Fruit fly (Drosophila melanogaster) whole organism, prepupa: ENCODE data around the gene CG15820.
A peak's percentile ranks its signal among the peaks of the same experiment; 100 is the strongest.

ENCODE experiments used
- Blimp-1 ChIP-seq: fragments of 200-800 bp; sonication (Bioruptor generic); optimal IDR thresholded peaks from 3 replicates; lab custom pipeline; 2017; ENCODE audit warnings: missing biosample characterization, missing genetic modification characterization, mild to moderate bottlenecking, moderate library complexity, missing genetic modification reagents
- CG10631 ChIP-seq: fragments of 200-800 bp; sonication (Bioruptor generic); optimal IDR thresholded peaks from 2 replicates; lab custom pipeline; 2016; ENCODE audit warnings: missing biosample characterization, missing genetic modification characterization
- CG10669 ChIP-seq: fragments of 200-800 bp; sonication (Bioruptor generic); optimal IDR thresholded peaks from 3 replicates; lab custom pipeline; 2018; ENCODE audit warnings: missing biosample characterization, mild to moderate bottlenecking, missing genetic modification characterization, moderate library complexity
- CG11294 ChIP-seq: fragments of 200-800 bp; sonication (Bioruptor generic); IDR thresholded peaks from 2 replicates; pipeline ENCODE4 v1.3.6; 2022; ENCODE audit warnings: missing biosample characterization, missing genetic modification characterization
- CG11762 ChIP-seq: fragments of 200-800 bp; sonication (Bioruptor generic); optimal IDR thresholded peaks from 3 replicates; lab custom pipeline; 2016; ENCODE audit warnings: missing biosample characterization, missing genetic modification characterization; ENCODE audit not compliant: insufficient read depth
- CG11902 ChIP-seq: fragments of 200-800 bp; sonication (Bioruptor generic); optimal IDR thresholded peaks from 3 replicates; lab custom pipeline; 2016; ENCODE audit warnings: missing biosample characterization, missing genetic modification characterization
- CG15336 ChIP-seq: fragments of 200-800 bp; sonication (Bioruptor generic); IDR thresholded peaks from 2 replicates; pipeline ENCODE4 v1.3.6; 2022; ENCODE audit warnings: missing biosample characterization, missing genetic modification characterization
- CG1621 ChIP-seq: fragments of 200-800 bp; sonication (Bioruptor generic); optimal IDR thresholded peaks from 3 replicates; lab custom pipeline; 2018; ENCODE audit warnings: missing biosample characterization, mild to moderate bottlenecking, missing genetic modification characterization
- CG16779 ChIP-seq: fragments of 200-800 bp; sonication (Bioruptor generic); optimal IDR thresholded peaks from 3 replicates; lab custom pipeline; 2017; ENCODE audit warnings: missing biosample characterization, mild to moderate bottlenecking, missing genetic modification characterization
- CG32006 ChIP-seq: fragments of 200-800 bp; sonication (Bioruptor generic); optimal IDR thresholded peaks from 3 replicates; lab custom pipeline; 2017; ENCODE audit warnings: missing biosample characterization, mild to moderate bottlenecking, missing genetic modification characterization
- CG34406 ChIP-seq: fragments of 200-800 bp; sonication (Bioruptor generic); optimal IDR thresholded peaks from 3 replicates; lab custom pipeline; 2016; ENCODE audit warnings: missing biosample characterization, missing genetic modification characterization
- CG3919 ChIP-seq: fragments of 200-800 bp; sonication (Bioruptor generic); optimal IDR thresholded peaks from 3 replicates; lab custom pipeline; 2016; ENCODE audit warnings: missing biosample characterization, missing genetic modification characterization
- CG6163 ChIP-seq: fragments of 200-800 bp; sonication (Bioruptor generic); IDR thresholded peaks from 3 replicates; pipeline ENCODE4 v1.3.6; 2022; ENCODE audit warnings: missing biosample characterization, missing genetic modification characterization
- CG6792 ChIP-seq: fragments of 200-800 bp; sonication (Bioruptor generic); optimal IDR thresholded peaks from 3 replicates; lab custom pipeline; 2016; ENCODE audit warnings: missing biosample characterization, missing genetic modification characterization
- CG6808 ChIP-seq: fragments of 200-800 bp; sonication (Bioruptor generic); optimal IDR thresholded peaks from 3 replicates; lab custom pipeline; 2017; ENCODE audit warnings: missing biosample characterization, missing genetic modification characterization, mild to moderate bottlenecking, moderate library complexity, missing genetic modification reagents
- CG8119 ChIP-seq: fragments of 200-800 bp; sonication (Bioruptor generic); IDR thresholded peaks from 3 replicates; pipeline ENCODE4 v1.3.6; 2022; ENCODE audit warnings: missing biosample characterization, missing genetic modification characterization
- CG8319 ChIP-seq: fragments of 200-800 bp; sonication (Bioruptor generic); optimal IDR thresholded peaks from 3 replicates; lab custom pipeline; 2016; ENCODE audit warnings: missing biosample characterization, missing genetic modification characterization
- CG9139 ChIP-seq: fragments of 200-800 bp; sonication (Bioruptor generic); optimal IDR thresholded peaks from 3 replicates; lab custom pipeline; 2017; ENCODE audit warnings: missing biosample characterization, mild to moderate bottlenecking, missing genetic modification characterization
- Eip78C ChIP-seq: fragments of 200-800 bp; sonication (Bioruptor generic); peaks from one replicate; lab custom pipeline; 2016; ENCODE audit warnings: missing biosample characterization, missing genetic modification characterization
- Ets21C ChIP-seq: fragments of 200-800 bp; sonication (Bioruptor generic); optimal IDR thresholded peaks from 3 replicates; lab custom pipeline; 2016; ENCODE audit warnings: missing biosample characterization, missing genetic modification characterization
- Ets96B ChIP-seq: fragments of 200-800 bp; optimal IDR thresholded peaks from 2 replicates; lab custom pipeline; 2019; ENCODE audit warnings: missing biosample characterization, mild to moderate bottlenecking, missing genetic modification characterization, moderate library complexity
- Gug ChIP-seq: fragments of 200-800 bp; sonication (Bioruptor generic); IDR thresholded peaks from 2 replicates; pipeline ENCODE4 v1.3.6; 2022; ENCODE audit warnings: missing biosample characterization, missing genetic modification characterization
- Hr39 ChIP-seq: fragments of 200-800 bp; sonication (Bioruptor generic); optimal IDR thresholded peaks from 2 replicates; lab custom pipeline; 2016; ENCODE audit warnings: missing biosample characterization, missing genetic modification characterization
- Hr4 ChIP-seq: fragments of 200-800 bp; sonication (Bioruptor generic); optimal IDR thresholded peaks from 3 replicates; lab custom pipeline; 2016; ENCODE audit warnings: missing biosample characterization, missing genetic modification characterization
- Lpt ChIP-seq: fragments of 200-800 bp; sonication (Bioruptor generic); optimal IDR thresholded peaks from 3 replicates; lab custom pipeline; 2016; ENCODE audit warnings: missing biosample characterization, missing genetic modification characterization
- Met ChIP-seq: fragments of 200-800 bp; sonication (Bioruptor generic); optimal IDR thresholded peaks from 3 replicates; lab custom pipeline; 2016; ENCODE audit warnings: missing biosample characterization, missing genetic modification characterization
- OdsH ChIP-seq: fragments of 200-800 bp; sonication (Bioruptor generic); optimal IDR thresholded peaks from 3 replicates; lab custom pipeline; 2016; ENCODE audit warnings: missing biosample characterization, missing genetic modification characterization
- Smox ChIP-seq: fragments of 200-800 bp; sonication (Bioruptor generic); optimal IDR thresholded peaks from 3 replicates; lab custom pipeline; 2016; ENCODE audit warnings: missing biosample characterization, missing genetic modification characterization
- Sox15 ChIP-seq: fragments of 200-800 bp; sonication (Bioruptor generic); optimal IDR thresholded peaks from 3 replicates; lab custom pipeline; 2016; ENCODE audit warnings: missing biosample characterization, missing genetic modification characterization
- achi ChIP-seq: fragments of 200-800 bp; sonication (Bioruptor generic); optimal IDR thresholded peaks from 3 replicates; lab custom pipeline; 2016; ENCODE audit warnings: missing biosample characterization, missing genetic modification characterization
- cyc ChIP-seq: fragments of 200-800 bp; sonication (Bioruptor generic); optimal IDR thresholded peaks from 3 replicates; lab custom pipeline; 2016; ENCODE audit warnings: missing biosample characterization, missing genetic modification characterization
- dac ChIP-seq: fragments of 200-800 bp; sonication (Bioruptor generic); optimal IDR thresholded peaks from 2 replicates; lab custom pipeline; 2017; ENCODE audit warnings: missing biosample characterization, mild to moderate bottlenecking, missing genetic modification characterization
- eg ChIP-seq: fragments of 200-800 bp; sonication (Bioruptor generic); IDR thresholded peaks from 3 replicates; pipeline ENCODE4 v1.3.6; 2022; ENCODE audit warnings: missing biosample characterization, missing genetic modification characterization
- esn ChIP-seq: fragments of 200-800 bp; sonication (Bioruptor generic); optimal IDR thresholded peaks from 2 replicates; lab custom pipeline; 2016; ENCODE audit warnings: missing biosample characterization, mild to moderate bottlenecking, missing genetic modification characterization, moderate library complexity
- lz ChIP-seq: fragments of 200-800 bp; sonication (Bioruptor generic); optimal IDR thresholded peaks from 3 replicates; lab custom pipeline; 2016; ENCODE audit warnings: missing biosample characterization, missing genetic modification characterization
- net ChIP-seq: fragments of 200-800 bp; sonication (Bioruptor generic); optimal IDR thresholded peaks from 3 replicates; lab custom pipeline; 2016; ENCODE audit warnings: missing biosample characterization, missing genetic modification characterization
- pdm3 ChIP-seq: fragments of 200-800 bp; sonication (Bioruptor generic); optimal IDR thresholded peaks from 3 replicates; lab custom pipeline; 2016; ENCODE audit warnings: missing biosample characterization, missing genetic modification characterization
- spab ChIP-seq: fragments of 200-800 bp; sonication (Bioruptor generic); optimal IDR thresholded peaks from 2 replicates; lab custom pipeline; 2017; ENCODE audit warnings: missing biosample characterization, mild to moderate bottlenecking, missing genetic modification characterization, missing genetic modification reagents
- ss ChIP-seq, 2 experiments: fragments of 200-800 bp; sonication (Bioruptor generic); optimal IDR thresholded peaks; 2 replicates in 1 of 2; 3 replicates in 1 of 2; lab custom pipeline; 2017 to 2018; ENCODE audit warnings: mild to moderate bottlenecking in 2 of 2, missing biosample characterization in 2 of 2, missing genetic modification characterization in 2 of 2, moderate library complexity in 1 of 2
- svp ChIP-seq: fragments of 200-800 bp; sonication (Bioruptor generic); peaks from one replicate; lab custom pipeline; 2016; ENCODE audit warnings: missing biosample characterization, missing genetic modification characterization
- topi ChIP-seq: fragments of 200-800 bp; sonication (Bioruptor generic); optimal IDR thresholded peaks from 3 replicates; lab custom pipeline; 2016; ENCODE audit warnings: missing biosample characterization, missing genetic modification characterization
- vri ChIP-seq: fragments of 200-800 bp; sonication (Bioruptor generic); optimal IDR thresholded peaks from 3 replicates; lab custom pipeline; 2016; ENCODE audit warnings: missing biosample characterization, mild to moderate bottlenecking, missing genetic modification characterization

The CG15820 gene

DNA sequence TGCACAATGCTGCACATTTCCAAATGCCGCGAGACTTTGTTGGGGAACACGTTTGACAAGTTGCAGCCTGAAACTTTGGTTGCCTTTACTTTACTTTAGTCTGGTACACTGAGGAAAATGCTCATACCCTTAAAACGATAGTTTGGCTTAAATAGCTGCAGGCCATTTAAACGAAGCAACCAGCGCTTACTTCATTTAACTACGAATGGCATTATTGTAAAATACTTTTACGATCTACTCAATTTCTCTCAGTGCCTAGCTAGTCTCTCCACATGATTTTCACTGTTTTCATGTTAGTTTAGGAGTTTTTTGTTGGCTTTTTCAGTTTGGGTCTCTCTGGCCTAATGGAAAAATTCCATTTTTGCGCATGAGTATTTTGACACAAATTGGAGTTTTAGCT, 12.1 kb downstream of the CG15820 start (continued):
- TF ChIP-seq ss (GFP tag; optimal IDR thresholded peaks at IDR 0.05; lab: Kevin White, UChicago): peak; percentile 49 to 61
- TF ChIP-seq esn: peak; percentile 80
- peak; percentile 96 for TF ChIP-seq CG8119 (GFP tag; lab: Robert Waterston, UW)
- TF ChIP-seq CG11762: peak; percentile 83
- peak; percentile 97 for TF ChIP-seq CG6163 (GFP tag; lab: Robert Waterston, UW)
- peak; percentile 22 for TF ChIP-seq CG1621 (tag; lab: Kevin White, UChicago)
- TF ChIP-seq CG34406 (GFP tag; lab: Kevin White, UChicago): peak; percentile 54
- TF ChIP-seq achi: peak; percentile 82
- TF ChIP-seq Blimp-1 (GFP tag; lab: Kevin White, UChicago): peak; percentile 63
- peak; percentile 97 for TF ChIP-seq CG15336
- peak; percentile 44 for TF ChIP-seq CG9139 (GFP tag; lab: Kevin White, UChicago)
- TF ChIP-seq CG3919 (GFP tag; lab: Kevin White, UChicago): peak; percentile 95
- TF ChIP-seq CG8319 (GFP tag; lab: Kevin White, UChicago): peak; percentile 54
- peak; percentile 92 for TF ChIP-seq cyc (GFP tag; lab: Kevin White, UChicago)
- peak; percentile 51 for TF ChIP-seq Sox15 (GFP tag; lab: Kevin White, UChicago)
- peak; percentile 54 for TF ChIP-seq vri (GFP tag; lab: Kevin White, UChicago)
- TF ChIP-seq pdm3 (GFP tag; lab: Kevin White, UChicago): peak; percentile 86
- TF ChIP-seq dac (GFP tag; lab: Kevin White, UChicago): peak; percentile 78
- TF ChIP-seq Smox (GFP tag; lab: Kevin White, UChicago): peak; percentile 74
- TF ChIP-seq net (GFP tag; lab: Kevin White, UChicago): peak; percentile 73
- TF ChIP-seq Hr4 (GFP tag; lab: Kevin White, UChicago): peak; percentile 91
- peak; percentile 91 for TF ChIP-seq Gug
- peak; percentile 91 for TF ChIP-seq Lpt (GFP tag; lab: Kevin White, UChicago)
- TF ChIP-seq OdsH: peak; percentile 84
- peak; percentile 94 for TF ChIP-seq Eip78C (GFP tag; lab: Kevin White, UChicago)
- TF ChIP-seq spab (GFP tag; lab: Kevin White, UChicago): peak; percentile 69
- peak; percentile 72 for TF ChIP-seq CG6808
- TF ChIP-seq CG16779 (tag; lab: Kevin White, UChicago): peak; percentile 63
- peak; percentile 87 for TF ChIP-seq topi (GFP tag; lab: Kevin White, UChicago)
- peak; percentile 77 for TF ChIP-seq Ets96B (tag; lab: Kevin White, UChicago)
- TF ChIP-seq CG32006: peak; percentile 89
- TF ChIP-seq Ets21C (GFP tag; lab: Kevin White, UChicago): peak; percentile 69
- peak; percentile 79 for TF ChIP-seq CG11902 (GFP tag; lab: Kevin White, UChicago)

- TF ChIP-seq lz (GFP tag; lab: Kevin White, UChicago) (no peak), Eip78C (GFP tag; lab: Kevin White, UChicago) (peak; percentile 32)
These were observed 14.3 kb downstream of the CG15820 start for dm6 chr3L:2159817-2160216.

DNA sequence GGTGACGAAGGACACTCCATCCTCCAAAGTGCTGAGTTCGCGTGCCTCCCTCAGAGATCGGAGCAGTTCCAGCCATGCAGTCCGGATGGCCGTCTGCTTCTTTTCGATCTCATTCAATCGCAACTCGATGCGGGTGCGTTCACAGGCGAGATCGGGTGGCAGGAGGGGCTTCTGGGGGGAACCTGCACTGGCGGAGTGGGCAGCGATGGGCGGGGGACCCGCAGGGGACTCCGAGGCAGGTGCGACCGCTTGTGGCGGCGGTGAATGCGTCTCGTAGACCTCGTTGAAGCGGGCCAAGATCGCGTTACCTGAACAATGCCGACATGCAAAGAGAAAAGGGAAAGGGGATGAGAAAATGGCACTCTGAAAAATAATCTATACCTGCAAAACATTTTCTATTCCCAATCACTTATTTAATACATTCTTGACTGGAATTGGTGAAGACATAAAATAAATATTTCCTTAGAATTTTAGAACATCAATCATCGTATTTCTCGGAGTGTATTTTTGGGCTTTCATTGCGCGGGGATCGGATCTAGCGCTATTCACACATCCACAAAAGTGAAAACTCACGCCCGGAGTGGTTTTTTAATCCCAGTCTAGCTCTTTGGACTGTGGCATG, 15.3 kb downstream of the CG15820 start:
- peak; percentile 32 for TF ChIP-seq dac (GFP tag; lab: Kevin White, UChicago)
- TF ChIP-seq Eip78C (GFP tag; lab: Kevin White, UChicago): peak; percentile 70
- TF ChIP-seq Sox15 (GFP tag; lab: Kevin White, UChicago): no peak
- peak; percentile 34 for TF ChIP-seq pdm3 (GFP tag; lab: Kevin White, UChicago)
- peak; percentile 69 for TF ChIP-seq eg (GFP tag; lab: Robert Waterston, UW)
- no peak for TF ChIP-seq CG1621 (tag; lab: Kevin White, UChicago)
- TF ChIP-seq Hr4 (GFP tag; lab: Kevin White, UChicago): peak; percentile 56
- peak; percentile 1 for TF ChIP-seq OdsH
- TF ChIP-seq Gug: 0 out of 2 replicates have a peak, but pooled peaks have one; percentile 22
- TF ChIP-seq lz (GFP tag; lab: Kevin White, UChicago): peak; percentile 18
- peak; percentile 69 for TF ChIP-seq CG32006
- TF ChIP-seq CG6163 (GFP tag; lab: Robert Waterston, UW): peak; percentile 61; the same call in 1 of the 3 replicates
- TF ChIP-seq topi (GFP tag; lab: Kevin White, UChicago): peak; percentile 13
- no peak for TF ChIP-seq Smox (GFP tag; lab: Kevin White, UChicago)
- peak; percentile 6 for TF ChIP-seq esn
- TF ChIP-seq CG8119 (GFP tag; lab: Robert Waterston, UW): peak; percentile 67
- TF ChIP-seq svp (GFP tag; lab: Kevin White, UChicago): peak; percentile 55
- TF ChIP-seq CG15336: peak; percentile 50; the same call in 1 of the 2 replicates
- TF ChIP-seq CG6792 (GFP tag; lab: Kevin White, UChicago): peak; percentile 3
- TF ChIP-seq Hr39 (GFP tag; lab: Kevin White, UChicago): peak; percentile 21
- TF ChIP-seq CG11294 (GFP tag; lab: Robert Waterston, UW): no peak
- no peak for TF ChIP-seq CG10669
- TF ChIP-seq Met: peak; percentile 8
- peak; percentile 20 for TF ChIP-seq CG10631 (GFP tag; lab: Kevin White, UChicago)
- peak; percentile 3 for TF ChIP-seq net (GFP tag; lab: Kevin White, UChicago)
- TF ChIP-seq CG3919 (GFP tag; lab: Kevin White, UChicago): peak; percentile 22
- no peak for TF ChIP-seq Ets21C (GFP tag; lab: Kevin White, UChicago)
